Fruit fly (Drosophila melanogaster): Measurements from ENCODE around the gene CG13609.

- TF ChIP-seq CG16779 (tag; optimal IDR thresholded peaks at IDR 0.05) (no peak), ss (GFP tag; optimal IDR thresholded peaks at IDR 0.05) (peak; percentile 24 to 74), Blimp-1 (GFP tag; optimal IDR thresholded peaks at IDR 0.05) (peak; percentile 92), fd59A (GFP tag; optimal IDR thresholded peaks at IDR 0.05) (no peak), CG3919 (GFP tag; optimal IDR thresholded peaks at IDR 0.05) (peak; percentile 31), CG8319 (GFP tag; optimal IDR thresholded peaks at IDR 0.05) (no peak), CG6276 (GFP tag; optimal IDR thresholded peaks at IDR 0.05) (peak; percentile 3), OdsH (GFP tag; optimal IDR thresholded peaks at IDR 0.05) (no peak), achi (GFP tag; optimal IDR thresholded peaks at IDR 0.05) (no peak), CG8632 (GFP tag; optimal IDR thresholded peaks at IDR 0.05) (no peak), Sox14 (GFP tag; optimal IDR thresholded peaks at IDR 0.05) (no peak)
Observed at dm6 chr3R:24218565-24218964, 8.3 kb upstream of the CG13609 start, which contains the start of gene CG17786.

Measured in whole organism, prepupa.